Fruit fly (Drosophila melanogaster) S2 (cell line): Measurements from ENCODE around the gene Josd.

ENCODE experiments used
- CG8478 ChIP-seq: fragments of >200 bp; optimal IDR thresholded peaks from 2 replicates; lab custom pipeline; 2018
- CTCF ChIP-seq, 2 experiments: fragments of >200 bp; optimal IDR thresholded peaks; 2 replicates each; lab custom pipeline; 2018

The Josd gene

dm6 chrX:6295129-6295539 lies 34.2 kb downstream of the Josd start, which contains the start of the genes CG15891 and CG3815:
Gene CG15891 (minus strand): TSS chrX:6295345.
Gene CG3815 (plus strand): TSS chrX:6295389.
- TF ChIP-seq CG8478 (lab: Kevin White, UChicago), result no peak
- TF ChIP-seq CTCF (optimal IDR thresholded peaks at IDR 0.05; lab: Kevin White, UChicago), result no peak

DNA sequence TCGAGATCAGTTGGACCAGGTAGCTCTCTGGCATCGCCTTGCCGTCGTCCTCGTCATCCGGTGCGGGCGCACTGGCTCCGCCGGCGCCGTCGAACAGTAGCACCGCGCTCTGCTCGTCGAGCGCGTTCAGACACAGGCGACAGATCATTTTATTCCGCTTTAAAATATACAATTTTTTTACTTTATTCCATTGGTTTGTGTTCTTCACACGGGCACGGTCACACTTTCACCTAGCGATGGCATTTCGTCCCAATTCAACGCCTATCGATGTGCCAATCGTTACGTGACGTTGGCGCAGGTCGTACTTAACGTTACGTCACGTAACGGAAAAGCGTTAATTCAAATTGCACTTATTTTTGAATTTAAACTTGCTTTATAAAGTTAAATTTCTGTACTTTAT lies 40.1 kb downstream of the Josd start, which contains the start of gene CG12219:
Gene CG12219 (minus strand): TSS at position 234 of the 400 bp plus-strand sequence.
- no peak for TF ChIP-seq CTCF (optimal IDR thresholded peaks at IDR 0.05; lab: Kevin White, UChicago)
- no peak for TF ChIP-seq CG8478 (lab: Kevin White, UChicago)

dm6 chrX:6303196-6303595 lies 42.2 kb downstream of the Josd start:
- TF ChIP-seq CG8478 (lab: Kevin White, UChicago) (no peak), CTCF (optimal IDR thresholded peaks at IDR 0.05; lab: Kevin White, UChicago) (no peak)

dm6 chrX:6303675-6304074 lies 42.7 kb downstream of the Josd start, which contains the start of gene CG3823:
Gene CG3823 (plus strand): TSS chrX:6303975.
- TF ChIP-seq CG8478 (lab: Kevin White, UChicago), result no peak
- TF ChIP-seq CTCF (optimal IDR thresholded peaks at IDR 0.05; lab: Kevin White, UChicago), result no peak

DNA sequence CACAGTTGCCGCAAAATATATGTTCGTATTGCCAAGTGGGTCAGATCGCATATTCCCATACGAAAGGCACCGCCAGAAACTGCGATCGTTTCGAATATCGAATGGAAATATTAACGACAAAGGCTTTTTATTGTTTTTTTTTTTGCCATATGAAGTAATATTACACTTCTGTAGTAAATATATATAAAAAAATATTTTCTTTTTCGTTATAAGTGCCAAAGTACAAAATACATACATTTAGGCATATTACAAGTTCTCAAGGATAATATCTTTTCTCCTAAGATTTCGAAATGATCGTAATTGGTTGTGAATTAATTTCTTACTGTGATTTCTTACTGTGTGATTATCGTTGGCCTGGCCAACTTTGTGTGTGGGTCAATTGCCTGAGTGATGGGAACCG lies 43.2 kb downstream of the Josd start:
- TF ChIP-seq CTCF (optimal IDR thresholded peaks at IDR 0.05; lab: Kevin White, UChicago) (no peak), CG8478 (lab: Kevin White, UChicago) (no peak)

DNA sequence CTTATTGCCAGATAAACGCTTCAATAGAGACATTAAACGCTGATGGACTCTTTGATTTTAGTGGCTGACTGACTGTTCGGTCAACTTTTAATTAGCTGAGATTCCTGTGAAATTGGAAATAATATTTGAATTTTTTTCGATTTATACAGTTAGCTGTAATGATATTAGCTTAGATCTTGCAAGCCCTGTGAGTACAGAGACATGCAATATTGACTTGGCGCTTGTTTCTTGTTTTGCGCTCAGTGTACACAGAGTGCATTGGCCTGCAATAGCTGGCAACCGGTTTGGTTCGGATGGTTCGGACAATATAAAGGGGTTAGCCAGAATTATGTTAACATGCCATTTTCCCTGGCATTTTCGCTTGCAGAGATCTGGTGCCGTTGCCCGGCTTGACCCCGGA lies 44.3 kb downstream of the Josd start:
- TF ChIP-seq CG8478 (lab: Kevin White, UChicago) (no peak), CTCF (optimal IDR thresholded peaks at IDR 0.05; lab: Kevin White, UChicago) (no peak)

DNA sequence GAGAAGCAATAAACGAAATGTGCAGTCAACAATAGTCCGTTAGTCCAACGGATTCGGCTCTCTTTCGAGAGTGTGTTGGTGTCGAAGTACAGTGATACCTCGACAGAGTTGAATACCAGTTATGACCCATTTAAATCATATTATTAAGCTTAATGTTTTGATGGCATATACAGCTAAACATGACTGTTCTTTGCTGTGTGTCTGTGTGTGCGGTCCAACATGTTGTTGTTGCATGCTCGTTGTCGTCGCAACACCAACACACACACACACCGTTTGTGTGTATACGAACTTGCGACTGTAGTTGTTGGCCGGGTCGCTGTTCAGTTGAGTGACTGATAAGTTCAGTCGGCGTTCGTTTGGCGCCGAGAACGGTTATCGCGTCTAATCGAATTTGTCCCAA lies 47.9 kb downstream of the Josd start, which contains the start of gene CG15894:
Gene CG15894 (plus strand): TSS at position 361 of the 400 bp plus-strand sequence.
- TF ChIP-seq CTCF (optimal IDR thresholded peaks at IDR 0.05; lab: Kevin White, UChicago) (no peak), CG8478 (lab: Kevin White, UChicago) (no peak)

- TF ChIP-seq CG8478 (lab: Kevin White, UChicago), result no peak
- no peak for TF ChIP-seq CTCF (optimal IDR thresholded peaks at IDR 0.05; lab: Kevin White, UChicago)
Measured at dm6 chrX:6310408-6310807, 49.4 kb downstream of the Josd start.

- TF ChIP-seq CTCF (optimal IDR thresholded peaks at IDR 0.05; lab: Kevin White, UChicago) (no peak), CG8478 (lab: Kevin White, UChicago) (no peak)
Measured at dm6 chrX:6311516-6311915, 50.5 kb downstream of the Josd start.
